Worm (Caenorhabditis elegans) whole organism, L3 larva: ENCODE measurements around the gene C03E10.3.

ENCODE experiments used
- ZK546.5 ChIP-seq: sonication (generic microtip); optimal IDR thresholded peaks from 2 replicates; lab custom pipeline; 2017; ENCODE audit warnings: missing biosample characterization, missing genetic modification characterization
- elt-1 ChIP-seq: fragments of 150-350 bp; optimal IDR thresholded peaks from 2 replicates; lab custom pipeline; 2014; ENCODE audit warnings: missing biosample characterization, missing genetic modification characterization
- lin-39 ChIP-seq: fragments of 150-350 bp; optimal IDR thresholded peaks from 2 replicates; lab custom pipeline; 2018; ENCODE audit warnings: missing biosample characterization, missing genetic modification reagents, missing genetic modification characterization
- ztf-11 ChIP-seq: fragments of 150-350 bp; optimal IDR thresholded peaks from 2 replicates; lab custom pipeline; 2014; ENCODE audit warnings: missing biosample characterization, missing genetic modification characterization

- TF ChIP-seq lin-39 = no peak
- no peak for TF ChIP-seq ztf-11
- no peak for TF ChIP-seq elt-1
- TF ChIP-seq ZK546.5 = no peak
These were observed 14.3 kb downstream of the C03E10.3 start, which contains the start of gene srh-47 for ce11 chrV:11300539-11300938.
